Fruit fly (Drosophila melanogaster) whole organism, wandering third instar larva: ENCODE data around the gene aus.

Experiments used
- CG32264 ChIP-seq: fragments of 200-800 bp; sonication (Bioruptor generic); optimal IDR thresholded peaks from 2 replicates; lab custom pipeline; 2016; ENCODE audit warnings: missing biosample characterization, missing genetic modification characterization
- CG9705 ChIP-seq: fragments of 200-800 bp; sonication (Bioruptor generic); optimal IDR thresholded peaks from 2 replicates; lab custom pipeline; 2018; ENCODE audit warnings: missing biosample characterization, mild to moderate bottlenecking, missing genetic modification characterization
- CrebA ChIP-seq: fragments of 200-800 bp; sonication (Bioruptor generic); optimal IDR thresholded peaks from 2 replicates; lab custom pipeline; 2016; ENCODE audit warnings: missing biosample characterization, mild to moderate bottlenecking, missing genetic modification characterization, borderline replicate concordance
- Hr78 ChIP-seq: fragments of >200 bp; optimal IDR thresholded peaks from 2 replicates; lab custom pipeline; 2017; ENCODE audit warnings: missing biosample characterization, missing genetic modification characterization
- Hr83 ChIP-seq: fragments of 200-300 bp; sonication (Bioruptor generic); optimal IDR thresholded peaks from 2 replicates; lab custom pipeline; 2016; ENCODE audit warnings: missing biosample characterization, mild to moderate bottlenecking, missing genetic modification characterization, moderate library complexity; ENCODE audit not compliant: poor library complexity, severe bottlenecking
- Jra ChIP-seq: sonication (Bioruptor generic); optimal IDR thresholded peaks from 2 replicates; lab custom pipeline; 2016; ENCODE audit warnings: missing biosample characterization, missing genetic modification characterization
- Sp1 ChIP-seq: fragments of 200-800 bp; sonication (Bioruptor generic); optimal IDR thresholded peaks from 3 replicates; lab custom pipeline; 2019; ENCODE audit warnings: missing biosample characterization, mild to moderate bottlenecking, missing genetic modification characterization, moderate library complexity
- Vsx2 ChIP-seq: fragments of 200-300, 225-300 bp; sonication (Bioruptor generic); optimal IDR thresholded peaks from 2 replicates; lab custom pipeline; 2018; ENCODE audit warnings: missing biosample characterization, missing genetic modification characterization; ENCODE audit not compliant: partially characterized antibody
- br ChIP-seq: fragments of 200-800 bp; sonication (Bioruptor generic); optimal IDR thresholded peaks from 2 replicates; lab custom pipeline; 2016; ENCODE audit warnings: missing biosample characterization, missing genetic modification characterization
- brk ChIP-seq: fragments of 200-800 bp; sonication (Bioruptor generic); optimal IDR thresholded peaks from 2 replicates; lab custom pipeline; 2016; ENCODE audit warnings: missing biosample characterization, mild to moderate bottlenecking, missing genetic modification characterization
- foxo ChIP-seq, 2 experiments: fragments of 200-800 bp; sonication (Bioruptor generic); optimal IDR thresholded peaks; 2 replicates in 1 of 2; 3 replicates in 1 of 2; lab custom pipeline; 2016 to 2017; ENCODE audit warnings: missing biosample characterization in 2 of 2, missing genetic modification characterization in 2 of 2
- lola ChIP-seq: fragments of >200 bp; optimal IDR thresholded peaks from 2 replicates; lab custom pipeline; 2017; ENCODE audit warnings: missing biosample characterization, missing genetic modification characterization
- rgr ChIP-seq: fragments of 200-800 bp; sonication (Bioruptor generic); optimal IDR thresholded peaks from 3 replicates; lab custom pipeline; 2016; ENCODE audit warnings: missing biosample characterization, mild to moderate bottlenecking, missing genetic modification characterization
- sv ChIP-seq: fragments of 200-800 bp; sonication (Bioruptor generic); optimal IDR thresholded peaks from 3 replicates; lab custom pipeline; 2016; ENCODE audit warnings: missing biosample characterization, missing genetic modification characterization

dm6 chr3R:21293833-21294232 is 55.6 kb downstream of the aus start, which contains the start of gene SIFaR:
- TF ChIP-seq rgr (no peak), Hr83 (GFP tag; lab: Kevin White, UChicago) (no peak), Vsx2 (GFP tag; lab: Kevin White, UChicago) (no peak), lola (no peak), brk (GFP tag; lab: Kevin White, UChicago) (no peak), Jra (GFP tag; lab: Kevin White, UChicago) (no peak), CG9705 (GFP tag; lab: Kevin White, UChicago) (no peak), Hr78 (no peak), CG32264 (no peak), CrebA (no peak), br (GFP tag; lab: Kevin White, UChicago) (no peak), Sp1 (GFP tag; lab: Kevin White, UChicago) (no peak), sv (GFP tag; lab: Kevin White, UChicago) (no peak), foxo (GFP tag; optimal IDR thresholded peaks at IDR 0.05; lab: Kevin White, UChicago) (no peak)
